Fruit fly (Drosophila melanogaster) whole organism, prepupa: ENCODE measurements around the gene CG3764.
A peak's percentile ranks its signal among the peaks of the same experiment; 100 is the strongest.

Experiments
- Blimp-1 ChIP-seq: fragments of 200-800 bp; sonication (Bioruptor generic); optimal IDR thresholded peaks from 3 replicates; lab custom pipeline; 2017; ENCODE audit warnings: missing biosample characterization, missing genetic modification characterization, mild to moderate bottlenecking, moderate library complexity, missing genetic modification reagents
- CG10669 ChIP-seq: fragments of 200-800 bp; sonication (Bioruptor generic); optimal IDR thresholded peaks from 3 replicates; lab custom pipeline; 2018; ENCODE audit warnings: missing biosample characterization, mild to moderate bottlenecking, missing genetic modification characterization, moderate library complexity
- CG11762 ChIP-seq: fragments of 200-800 bp; sonication (Bioruptor generic); optimal IDR thresholded peaks from 3 replicates; lab custom pipeline; 2016; ENCODE audit warnings: missing biosample characterization, missing genetic modification characterization; ENCODE audit not compliant: insufficient read depth
- CG11902 ChIP-seq: fragments of 200-800 bp; sonication (Bioruptor generic); optimal IDR thresholded peaks from 3 replicates; lab custom pipeline; 2016; ENCODE audit warnings: missing biosample characterization, missing genetic modification characterization
- CG15336 ChIP-seq: fragments of 200-800 bp; sonication (Bioruptor generic); IDR thresholded peaks from 2 replicates; pipeline ENCODE4 v1.3.6; 2022; ENCODE audit warnings: missing biosample characterization, missing genetic modification characterization
- CG3032 ChIP-seq: fragments of 200-800 bp; optimal IDR thresholded peaks from 2 replicates; lab custom pipeline; 2019; ENCODE audit warnings: missing biosample characterization, mild to moderate bottlenecking, missing genetic modification characterization, moderate library complexity
- CG31627 ChIP-seq: fragments of 200-800 bp; sonication (Bioruptor generic); optimal IDR thresholded peaks from 3 replicates; lab custom pipeline; 2016; ENCODE audit warnings: missing biosample characterization, missing genetic modification characterization
- CG32006 ChIP-seq: fragments of 200-800 bp; sonication (Bioruptor generic); optimal IDR thresholded peaks from 3 replicates; lab custom pipeline; 2017; ENCODE audit warnings: missing biosample characterization, mild to moderate bottlenecking, missing genetic modification characterization
- CG34406 ChIP-seq: fragments of 200-800 bp; sonication (Bioruptor generic); optimal IDR thresholded peaks from 3 replicates; lab custom pipeline; 2016; ENCODE audit warnings: missing biosample characterization, missing genetic modification characterization
- CG3919 ChIP-seq: fragments of 200-800 bp; sonication (Bioruptor generic); optimal IDR thresholded peaks from 3 replicates; lab custom pipeline; 2016; ENCODE audit warnings: missing biosample characterization, missing genetic modification characterization
- CG6163 ChIP-seq: fragments of 200-800 bp; sonication (Bioruptor generic); IDR thresholded peaks from 3 replicates; pipeline ENCODE4 v1.3.6; 2022; ENCODE audit warnings: missing biosample characterization, missing genetic modification characterization
- CG6276 ChIP-seq: fragments of 200-800 bp; sonication (Bioruptor generic); optimal IDR thresholded peaks from 2 replicates; lab custom pipeline; 2017; ENCODE audit warnings: missing biosample characterization, mild to moderate bottlenecking, missing genetic modification characterization
- CG6854 ChIP-seq: fragments of 200-800 bp; sonication (Bioruptor generic); optimal IDR thresholded peaks from 2 replicates; lab custom pipeline; 2017; ENCODE audit warnings: missing biosample characterization, mild to moderate bottlenecking, missing genetic modification characterization
- CG7368 ChIP-seq: fragments of 200-800 bp; sonication (Bioruptor generic); optimal IDR thresholded peaks from 3 replicates; lab custom pipeline; 2016; ENCODE audit warnings: missing biosample characterization, missing genetic modification characterization
- CG8319 ChIP-seq: fragments of 200-800 bp; sonication (Bioruptor generic); optimal IDR thresholded peaks from 3 replicates; lab custom pipeline; 2016; ENCODE audit warnings: missing biosample characterization, missing genetic modification characterization
- CG8632 ChIP-seq: fragments of 200-800 bp; sonication (Bioruptor generic); optimal IDR thresholded peaks from 3 replicates; lab custom pipeline; 2016; ENCODE audit warnings: missing biosample characterization, missing genetic modification characterization
- CG9139 ChIP-seq: fragments of 200-800 bp; sonication (Bioruptor generic); optimal IDR thresholded peaks from 3 replicates; lab custom pipeline; 2017; ENCODE audit warnings: missing biosample characterization, mild to moderate bottlenecking, missing genetic modification characterization
- Eip75B ChIP-seq: fragments of 200-800 bp; sonication (Bioruptor generic); optimal IDR thresholded peaks from 3 replicates; lab custom pipeline; 2016; ENCODE audit warnings: missing biosample characterization, missing genetic modification characterization
- Eip78C ChIP-seq: fragments of 200-800 bp; sonication (Bioruptor generic); peaks from one replicate; lab custom pipeline; 2016; ENCODE audit warnings: missing biosample characterization, missing genetic modification characterization
- Eip93F ChIP-seq: fragments of 200-800 bp; sonication (Bioruptor generic); optimal IDR thresholded peaks from 2 replicates; lab custom pipeline; 2016; ENCODE audit warnings: missing biosample characterization, mild to moderate bottlenecking, missing genetic modification characterization
- Ets21C ChIP-seq: fragments of 200-800 bp; sonication (Bioruptor generic); optimal IDR thresholded peaks from 3 replicates; lab custom pipeline; 2016; ENCODE audit warnings: missing biosample characterization, missing genetic modification characterization
- Hr38 ChIP-seq: sonication (Bioruptor generic); optimal IDR thresholded peaks from 2 replicates; lab custom pipeline; 2016; ENCODE audit warnings: missing biosample characterization, missing genetic modification characterization
- Hr39 ChIP-seq: fragments of 200-800 bp; sonication (Bioruptor generic); optimal IDR thresholded peaks from 2 replicates; lab custom pipeline; 2016; ENCODE audit warnings: missing biosample characterization, missing genetic modification characterization
- Hr4 ChIP-seq: fragments of 200-800 bp; sonication (Bioruptor generic); optimal IDR thresholded peaks from 3 replicates; lab custom pipeline; 2016; ENCODE audit warnings: missing biosample characterization, missing genetic modification characterization
- Met ChIP-seq: fragments of 200-800 bp; sonication (Bioruptor generic); optimal IDR thresholded peaks from 3 replicates; lab custom pipeline; 2016; ENCODE audit warnings: missing biosample characterization, missing genetic modification characterization
- Smox ChIP-seq: fragments of 200-800 bp; sonication (Bioruptor generic); optimal IDR thresholded peaks from 3 replicates; lab custom pipeline; 2016; ENCODE audit warnings: missing biosample characterization, missing genetic modification characterization
- Sox14 ChIP-seq: fragments of 200-800 bp; sonication (Bioruptor generic); optimal IDR thresholded peaks from 3 replicates; lab custom pipeline; 2016; ENCODE audit warnings: missing biosample characterization, missing genetic modification characterization
- achi ChIP-seq: fragments of 200-800 bp; sonication (Bioruptor generic); optimal IDR thresholded peaks from 3 replicates; lab custom pipeline; 2016; ENCODE audit warnings: missing biosample characterization, missing genetic modification characterization
- acj6 ChIP-seq: fragments of 200-800 bp; sonication (Bioruptor generic); optimal IDR thresholded peaks from 3 replicates; lab custom pipeline; 2016; ENCODE audit warnings: missing biosample characterization, missing genetic modification characterization
- dac ChIP-seq: fragments of 200-800 bp; sonication (Bioruptor generic); optimal IDR thresholded peaks from 2 replicates; lab custom pipeline; 2017; ENCODE audit warnings: missing biosample characterization, mild to moderate bottlenecking, missing genetic modification characterization
- eg ChIP-seq: fragments of 200-800 bp; sonication (Bioruptor generic); IDR thresholded peaks from 3 replicates; pipeline ENCODE4 v1.3.6; 2022; ENCODE audit warnings: missing biosample characterization, missing genetic modification characterization
- esn ChIP-seq: fragments of 200-800 bp; sonication (Bioruptor generic); optimal IDR thresholded peaks from 2 replicates; lab custom pipeline; 2016; ENCODE audit warnings: missing biosample characterization, mild to moderate bottlenecking, missing genetic modification characterization, moderate library complexity
- fd59A ChIP-seq: fragments of 200-800 bp; sonication (Bioruptor generic); optimal IDR thresholded peaks from 2 replicates; lab custom pipeline; 2017; ENCODE audit warnings: missing biosample characterization, mild to moderate bottlenecking, missing genetic modification characterization, missing genetic modification reagents
- fd85E ChIP-seq: fragments of 200-800 bp; sonication (Bioruptor generic); optimal IDR thresholded peaks from 3 replicates; lab custom pipeline; 2016; ENCODE audit warnings: missing biosample characterization, missing genetic modification characterization
- fkh ChIP-seq: fragments of 200-800 bp; sonication (Bioruptor generic); optimal IDR thresholded peaks from 3 replicates; lab custom pipeline; 2017; ENCODE audit warnings: missing biosample characterization, mild to moderate bottlenecking, missing genetic modification characterization, moderate library complexity
- lz ChIP-seq: fragments of 200-800 bp; sonication (Bioruptor generic); optimal IDR thresholded peaks from 3 replicates; lab custom pipeline; 2016; ENCODE audit warnings: missing biosample characterization, missing genetic modification characterization
- pdm3 ChIP-seq: fragments of 200-800 bp; sonication (Bioruptor generic); optimal IDR thresholded peaks from 3 replicates; lab custom pipeline; 2016; ENCODE audit warnings: missing biosample characterization, missing genetic modification characterization
- spab ChIP-seq: fragments of 200-800 bp; sonication (Bioruptor generic); optimal IDR thresholded peaks from 2 replicates; lab custom pipeline; 2017; ENCODE audit warnings: missing biosample characterization, mild to moderate bottlenecking, missing genetic modification characterization, missing genetic modification reagents
- ss ChIP-seq, 2 experiments: fragments of 200-800 bp; sonication (Bioruptor generic); optimal IDR thresholded peaks; 2 replicates in 1 of 2; 3 replicates in 1 of 2; lab custom pipeline; 2017 to 2018; ENCODE audit warnings: mild to moderate bottlenecking in 2 of 2, missing biosample characterization in 2 of 2, missing genetic modification characterization in 2 of 2, moderate library complexity in 1 of 2
- svp ChIP-seq: fragments of 200-800 bp; sonication (Bioruptor generic); peaks from one replicate; lab custom pipeline; 2016; ENCODE audit warnings: missing biosample characterization, missing genetic modification characterization
- topi ChIP-seq: fragments of 200-800 bp; sonication (Bioruptor generic); optimal IDR thresholded peaks from 3 replicates; lab custom pipeline; 2016; ENCODE audit warnings: missing biosample characterization, missing genetic modification characterization
- vri ChIP-seq: fragments of 200-800 bp; sonication (Bioruptor generic); optimal IDR thresholded peaks from 3 replicates; lab custom pipeline; 2016; ENCODE audit warnings: missing biosample characterization, mild to moderate bottlenecking, missing genetic modification characterization

The CG3764 gene

dm6 chr3L:17009715-17010491 is 2.5 kb downstream of the CG3764 start (continued):
- peak; percentile 29 for TF ChIP-seq acj6 (GFP tag; lab: Kevin White, UChicago)
- TF ChIP-seq CG7368 (GFP tag; lab: Kevin White, UChicago): no peak
- TF ChIP-seq eg: peak; percentile 29
- no peak for TF ChIP-seq CG6276 (GFP tag; lab: Kevin White, UChicago)
- peak; percentile 42 for TF ChIP-seq Hr4 (GFP tag; lab: Kevin White, UChicago)
- peak; percentile 1 for TF ChIP-seq CG3919
- TF ChIP-seq Hr39 (GFP tag; lab: Kevin White, UChicago): peak; percentile 63
- no peak for TF ChIP-seq CG8319
- no peak for TF ChIP-seq dac
- TF ChIP-seq CG11762 (GFP tag; lab: Kevin White, UChicago): no peak
- peak; percentile 26 for TF ChIP-seq pdm3 (GFP tag; lab: Kevin White, UChicago)
- TF ChIP-seq topi (GFP tag; lab: Kevin White, UChicago): peak; percentile 29
- TF ChIP-seq CG9139 (GFP tag; lab: Kevin White, UChicago): peak; percentile 49
- peak; percentile 48 for TF ChIP-seq lz
- TF ChIP-seq achi (GFP tag; lab: Kevin White, UChicago): no peak
- TF ChIP-seq CG10669 (GFP tag; lab: Kevin White, UChicago): peak; percentile 34
- peak; percentile 26 for TF ChIP-seq CG32006 (GFP tag; lab: Kevin White, UChicago)
- TF ChIP-seq spab (GFP tag; lab: Kevin White, UChicago): no peak
- peak; percentile 32 for TF ChIP-seq Met
- peak; percentile 38 for TF ChIP-seq CG8632 (GFP tag; lab: Kevin White, UChicago)
- TF ChIP-seq CG34406 (GFP tag; lab: Kevin White, UChicago): peak; percentile 45
- peak; percentile 54 to 62 for TF ChIP-seq ss (GFP tag; optimal IDR thresholded peaks at IDR 0.05; lab: Kevin White, UChicago)
- peak; percentile 70 for TF ChIP-seq Eip78C
- peak; percentile 97 for TF ChIP-seq svp (GFP tag; lab: Kevin White, UChicago)
- TF ChIP-seq CG6854 (GFP tag; lab: Kevin White, UChicago): peak; percentile 43
- no peak for TF ChIP-seq CG15336 (GFP tag; lab: Robert Waterston, UW)
- peak; percentile 21 for TF ChIP-seq Eip93F (GFP tag; lab: Kevin White, UChicago)
- TF ChIP-seq fd59A (GFP tag; lab: Kevin White, UChicago): no peak
- no peak for TF ChIP-seq fd85E
- peak; percentile 12 for TF ChIP-seq CG11902 (GFP tag; lab: Kevin White, UChicago)
- peak; percentile 46 for TF ChIP-seq CG31627 (GFP tag; lab: Kevin White, UChicago)
- peak; percentile 75 for TF ChIP-seq Sox14 (GFP tag; lab: Kevin White, UChicago)
- peak; percentile 47 for TF ChIP-seq Smox
- TF ChIP-seq CG3032 (tag; lab: Kevin White, UChicago): no peak
- peak; percentile 47 for TF ChIP-seq esn (GFP tag; lab: Kevin White, UChicago)
- no peak for TF ChIP-seq Ets21C (GFP tag; lab: Kevin White, UChicago)
- TF ChIP-seq vri: peak; percentile 100
- peak; percentile 30 for TF ChIP-seq Blimp-1 (GFP tag; lab: Kevin White, UChicago)
- no peak for TF ChIP-seq Hr38

dm6 chr3L:17008911-17009364 is 3.4 kb downstream of the CG3764 start:
- TF ChIP-seq Eip75B (GFP tag; lab: Kevin White, UChicago) (no peak), Eip78C (peak; percentile 39), CG15336 (GFP tag; lab: Robert Waterston, UW) (no peak), fkh (GFP tag; lab: Kevin White, UChicago) (peak; percentile 41), CG6163 (0 out of 3 replicates have a peak, but pooled peaks have one; percentile 21), svp (GFP tag; lab: Kevin White, UChicago) (peak; percentile 42), vri (peak; percentile 74), Eip93F (GFP tag; lab: Kevin White, UChicago) (peak; percentile 65)
